Fruit fly (Drosophila melanogaster) whole organism, embryonic: ENCODE results near the gene Send2.

Experiments
- BtbVII ChIP-seq: fragments of 200-800 bp; sonication (Bioruptor generic); optimal IDR thresholded peaks from 3 replicates; lab custom pipeline; 2017; ENCODE audit warnings: missing biosample characterization, mild to moderate bottlenecking, missing genetic modification characterization
- C15 ChIP-seq: fragments of 200-800 bp; sonication (Bioruptor generic); IDR thresholded peaks from 3 replicates; pipeline ENCODE4 v1.3.6; 2022; ENCODE audit warnings: missing biosample characterization, missing genetic modification characterization
- CG1024 ChIP-seq: fragments of 200-800 bp; sonication (Bioruptor generic); IDR thresholded peaks from 2 replicates; pipeline ENCODE4 v1.3.6; 2022; ENCODE audit warnings: missing biosample characterization, missing genetic modification characterization
- CG10431 ChIP-seq: fragments of 200-800 bp; sonication (Bioruptor generic); optimal IDR thresholded peaks from 3 replicates; lab custom pipeline; 2018; ENCODE audit warnings: missing biosample characterization, mild to moderate bottlenecking, missing genetic modification characterization
- CG10654 ChIP-seq: fragments of 200-800 bp; sonication (Bioruptor generic); optimal IDR thresholded peaks from 2 replicates; lab custom pipeline; 2016; ENCODE audit warnings: missing biosample characterization, missing genetic modification characterization
- CG11093 ChIP-seq: fragments of 200-800 bp; sonication (Bioruptor generic); IDR thresholded peaks from 3 replicates; pipeline ENCODE4 v1.3.6; 2022; ENCODE audit warnings: missing biosample characterization, missing genetic modification characterization
- CG11504 ChIP-seq: fragments of 200-800 bp; sonication (Bioruptor generic); optimal IDR thresholded peaks from 3 replicates; lab custom pipeline; 2019; ENCODE audit warnings: missing biosample characterization, mild to moderate bottlenecking, missing genetic modification characterization, moderate library complexity
- CG12769 ChIP-seq: fragments of 200-800 bp; sonication (Bioruptor generic); optimal IDR thresholded peaks from 2 replicates; lab custom pipeline; 2019; ENCODE audit warnings: missing biosample characterization, mild to moderate bottlenecking, missing genetic modification characterization, moderate library complexity
- CG15601 ChIP-seq: fragments of 200-800 bp; sonication (Bioruptor generic); optimal IDR thresholded peaks from 3 replicates; lab custom pipeline; 2019; ENCODE audit warnings: missing biosample characterization, mild to moderate bottlenecking, missing genetic modification characterization, moderate library complexity
- CG1602 ChIP-seq: fragments of 200-800 bp; sonication (Bioruptor generic); optimal IDR thresholded peaks from 3 replicates; lab custom pipeline; 2016; ENCODE audit warnings: missing biosample characterization, missing genetic modification characterization
- CG1603 ChIP-seq: fragments of 200-800 bp; sonication (Bioruptor generic); optimal IDR thresholded peaks from 2 replicates; lab custom pipeline; 2019; ENCODE audit warnings: missing biosample characterization, mild to moderate bottlenecking, missing genetic modification characterization, moderate library complexity
- CG16813 ChIP-seq: fragments of 200-800 bp; sonication (Bioruptor generic); IDR thresholded peaks from 3 replicates; pipeline ENCODE4 v1.3.6; 2022; ENCODE audit warnings: missing biosample characterization, missing genetic modification characterization; ENCODE audit not compliant: partially characterized antibody
- CG17568 ChIP-seq: fragments of 200-800 bp; sonication (Bioruptor generic); optimal IDR thresholded peaks from 2 replicates; lab custom pipeline; 2018; ENCODE audit warnings: missing biosample characterization, mild to moderate bottlenecking, missing genetic modification characterization, moderate library complexity
- CG2129 ChIP-seq: fragments of 200-800 bp; sonication (Bioruptor generic); IDR thresholded peaks from 2 replicates; pipeline ENCODE4 v1.3.6; 2022; ENCODE audit warnings: missing biosample characterization, missing genetic modification characterization; ENCODE audit not compliant: partially characterized antibody
- CG2678 ChIP-seq: fragments of 200-800 bp; sonication (Bioruptor generic); optimal IDR thresholded peaks from 3 replicates; lab custom pipeline; 2019; ENCODE audit warnings: missing biosample characterization, mild to moderate bottlenecking, missing genetic modification characterization, moderate library complexity
- CG2875 ChIP-seq: fragments of 200-800 bp; sonication (Bioruptor generic); optimal IDR thresholded peaks from 2 replicates; lab custom pipeline; 2017; ENCODE audit warnings: missing biosample characterization, mild to moderate bottlenecking, missing genetic modification characterization, missing genetic modification reagents
- CG34376 ChIP-seq: fragments of 200-800 bp; sonication (Bioruptor generic); optimal IDR thresholded peaks from 2 replicates; lab custom pipeline; 2018; ENCODE audit warnings: missing biosample characterization, mild to moderate bottlenecking, missing genetic modification characterization
- CG3726 ChIP-seq: fragments of 200-800 bp; sonication (Bioruptor generic); IDR thresholded peaks from 3 replicates; pipeline ENCODE4, ENCODE4 v1.3.6; 2022; ENCODE audit warnings: missing biosample characterization, missing genetic modification characterization
- CG4360 ChIP-seq: fragments of 200-800 bp; sonication (Bioruptor generic); IDR thresholded peaks from 2 replicates; pipeline ENCODE4 v1.3.6; 2022; ENCODE audit warnings: missing biosample characterization, missing genetic modification characterization
- CG5953 ChIP-seq: fragments of 200-800 bp; sonication (Bioruptor generic); IDR thresholded peaks from 2 replicates; pipeline ENCODE4 v1.3.6; 2022; ENCODE audit warnings: missing biosample characterization, missing genetic modification characterization
- CG7271 ChIP-seq: fragments of 200-800 bp; sonication (Bioruptor generic); optimal IDR thresholded peaks from 2 replicates; lab custom pipeline; 2018; ENCODE audit warnings: missing biosample characterization, mild to moderate bottlenecking, missing genetic modification characterization, moderate library complexity
- CG7357 ChIP-seq: fragments of 200-800 bp; sonication (Bioruptor generic); IDR thresholded peaks from 3 replicates; pipeline ENCODE4 v1.3.6; 2022; ENCODE audit warnings: missing biosample characterization, missing genetic modification characterization
- CG7987 ChIP-seq: fragments of 200-800 bp; sonication (Bioruptor generic); optimal IDR thresholded peaks from 2 replicates; lab custom pipeline; 2018; ENCODE audit warnings: missing biosample characterization, mild to moderate bottlenecking, missing genetic modification characterization, moderate library complexity
- CG8089 ChIP-seq: fragments of 200-800 bp; sonication (Bioruptor generic); optimal IDR thresholded peaks from 3 replicates; lab custom pipeline; 2016; ENCODE audit warnings: missing biosample characterization, missing genetic modification characterization
- CG8290 ChIP-seq, 3 experiments: fragments of 200-800 bp; sonication (Bioruptor generic); optimal IDR thresholded peaks; 2 replicates each; lab custom pipeline; 2016 to 2019; ENCODE audit warnings: missing biosample characterization in 3 of 3, missing genetic modification characterization in 3 of 3, mild to moderate bottlenecking in 2 of 3, moderate library complexity in 1 of 3
- Chrac-16 ChIP-seq: fragments of 200-800 bp; sonication (Bioruptor generic); optimal IDR thresholded peaks from 3 replicates; lab custom pipeline; 2016; ENCODE audit warnings: missing biosample characterization, missing genetic modification characterization
- Dfd ChIP-seq, 2 experiments: fragments of >200 bp; optimal IDR thresholded peaks; 2 replicates each; lab custom pipeline; 2017; ENCODE audit warnings: missing biosample characterization in 2 of 2, missing genetic modification characterization in 2 of 2
- Drgx ChIP-seq: fragments of 200-800 bp; sonication (Bioruptor generic); IDR thresholded peaks from 2 replicates; pipeline ENCODE4 v1.3.6; 2022; ENCODE audit warnings: missing biosample characterization, missing genetic modification characterization
- E2f2 ChIP-seq: fragments of 200-800 bp; sonication (Bioruptor generic); IDR thresholded peaks from 2 replicates; pipeline ENCODE4 v1.3.6; 2022; ENCODE audit warnings: missing biosample characterization, missing genetic modification characterization
- Fer1 ChIP-seq: fragments of 200-800 bp; sonication (Bioruptor generic); optimal IDR thresholded peaks from 2 replicates; lab custom pipeline; 2017; ENCODE audit warnings: missing biosample characterization, mild to moderate bottlenecking, missing genetic modification characterization
- H15 ChIP-seq: fragments of 200-800 bp; sonication (Bioruptor generic); IDR thresholded peaks from 3 replicates; pipeline ENCODE4 v1.3.6; 2022; ENCODE audit warnings: missing biosample characterization, missing genetic modification characterization
- HLHmδ ChIP-seq: fragments of 200-800 bp; sonication (Bioruptor generic); optimal IDR thresholded peaks from 2 replicates; lab custom pipeline; 2018; ENCODE audit warnings: missing biosample characterization, mild to moderate bottlenecking, missing genetic modification characterization, moderate library complexity
- Hmr ChIP-seq: fragments of 200-800 bp; sonication (Bioruptor generic); optimal IDR thresholded peaks from 3 replicates; lab custom pipeline; 2017; ENCODE audit warnings: mild to moderate bottlenecking, missing biosample characterization, missing genetic modification reagents, missing genetic modification characterization
- Meics ChIP-seq: fragments of 200-800 bp; sonication (Bioruptor generic); optimal IDR thresholded peaks from 2 replicates; lab custom pipeline; 2017; ENCODE audit warnings: missing biosample characterization, mild to moderate bottlenecking, missing genetic modification characterization
- br ChIP-seq: fragments of >200 bp; optimal IDR thresholded peaks from 2 replicates; lab custom pipeline; 2017
- caup ChIP-seq: fragments of 200-800 bp; sonication (Bioruptor generic); optimal IDR thresholded peaks from 3 replicates; lab custom pipeline; 2017; ENCODE audit warnings: missing biosample characterization, mild to moderate bottlenecking, missing genetic modification characterization, moderate library complexity; ENCODE audit not compliant: severe bottlenecking
- en ChIP-seq: fragments of 200-800 bp; sonication (Bioruptor generic); optimal IDR thresholded peaks from 2 replicates; lab custom pipeline; 2016; ENCODE audit warnings: missing biosample characterization, missing genetic modification characterization
- fd102C ChIP-seq: fragments of 200-800 bp; sonication (Bioruptor generic); optimal IDR thresholded peaks from 2 replicates; lab custom pipeline; 2018; ENCODE audit warnings: missing biosample characterization, mild to moderate bottlenecking, missing genetic modification characterization, moderate library complexity
- fd64A ChIP-seq: fragments of 200-800 bp; sonication (Bioruptor generic); optimal IDR thresholded peaks from 3 replicates; lab custom pipeline; 2018; ENCODE audit warnings: missing biosample characterization, mild to moderate bottlenecking, missing genetic modification characterization
- fd96Cb ChIP-seq: fragments of 200-800 bp; sonication (Bioruptor generic); optimal IDR thresholded peaks from 2 replicates; lab custom pipeline; 2018; ENCODE audit warnings: missing biosample characterization, mild to moderate bottlenecking, missing genetic modification characterization, moderate library complexity
- gro ChIP-seq: fragments of 200-800 bp; sonication (Bioruptor generic); optimal IDR thresholded peaks from 2 replicates; lab custom pipeline; 2016; ENCODE audit warnings: missing biosample characterization, missing genetic modification characterization
- inv ChIP-seq: fragments of 200-800 bp; sonication (Bioruptor generic); IDR thresholded peaks from 2 replicates; pipeline ENCODE4 v1.3.6; 2022; ENCODE audit warnings: missing biosample characterization, missing genetic modification characterization; ENCODE audit not compliant: partially characterized antibody
- jigr1 ChIP-seq: fragments of 200-800 bp; sonication (Bioruptor generic); IDR thresholded peaks from 3 replicates; pipeline ENCODE4 v1.3.6; 2022; ENCODE audit warnings: missing biosample characterization, missing genetic modification characterization
- lab ChIP-seq: fragments of 200-800 bp; sonication (Bioruptor generic); optimal IDR thresholded peaks from 3 replicates; lab custom pipeline; 2017; ENCODE audit warnings: missing biosample characterization, missing genetic modification characterization, mild to moderate bottlenecking, moderate library complexity, missing genetic modification reagents
- pan ChIP-seq, 4 experiments: fragments of >200 bp in 3 of 4; fragments of 200-800 bp in 1 of 4; sonication (Bioruptor generic) in 1 of 4; optimal IDR thresholded peaks in 3 of 4; IDR thresholded peaks in 1 of 4; 2 replicates each; pipeline versions ENCODE4 v1.3.6 to Lab custom; 2017 to 2022; ENCODE audit warnings: missing biosample characterization in 2 of 4, missing genetic modification characterization in 2 of 4, mixed read lengths in 1 of 4
- pb ChIP-seq: fragments of 200-800 bp; sonication (Bioruptor generic); optimal IDR thresholded peaks from 3 replicates; lab custom pipeline; 2016; ENCODE audit warnings: missing biosample characterization, missing genetic modification characterization
- sens ChIP-seq: fragments of 200-800 bp; sonication (Bioruptor generic); peaks from one replicate; lab custom pipeline; 2016; ENCODE audit warnings: missing biosample characterization, missing genetic modification characterization
- seq ChIP-seq: fragments of 200-800 bp; sonication (Bioruptor generic); IDR thresholded peaks from 2 replicates; pipeline ENCODE4 v1.3.6; 2022; ENCODE audit warnings: missing biosample characterization, missing genetic modification characterization
- sisA ChIP-seq: fragments of 200-800 bp; sonication (Bioruptor generic); IDR thresholded peaks from 2 replicates; pipeline ENCODE4 v1.3.6; 2022; ENCODE audit warnings: missing biosample characterization, missing genetic modification characterization
- vvl ChIP-seq: fragments of 200-800 bp; sonication (Bioruptor generic); IDR thresholded peaks from 2 replicates; pipeline ENCODE4 v1.3.6; 2022; ENCODE audit warnings: missing biosample characterization, missing genetic modification characterization
- zfh2 ChIP-seq: fragments of 200-800 bp; sonication (Bioruptor generic); optimal IDR thresholded peaks from 2 replicates; lab custom pipeline; 2016; ENCODE audit warnings: missing biosample characterization, missing genetic modification characterization

Send2 gene

dm6 chr2L:14395065-14395439 lies 48.6 kb upstream of the Send2 start (continued):
- TF ChIP-seq gro (GFP tag; lab: Kevin White, UChicago) (no peak), fd102C (GFP tag; lab: Kevin White, UChicago) (no peak), CG2129 (GFP tag; lab: Robert Waterston, UW) (no peak), CG7987 (peak; percentile 31), sens (GFP tag; lab: Kevin White, UChicago) (peak; percentile 73), jigr1 (GFP tag; lab: Robert Waterston, UW) (no peak), caup (GFP tag; lab: Kevin White, UChicago) (peak; percentile 31), CG1603 (tag; lab: Kevin White, UChicago) (no peak), Dfd (GFP tag; optimal IDR thresholded peaks at IDR 0.05; lab: Kevin White, UChicago) (no peak), pan (optimal IDR thresholded peaks at IDR 0.05; lab: Kevin White, UChicago) (no peak), pan (GFP tag; optimal IDR thresholded peaks at IDR 0.05 in 1 of 2, IDR thresholded peaks at IDR 0.05 in 1 of 2) (peak in 1 of 2 experiments; percentile 52), CG11093 (GFP tag; lab: Robert Waterston, UW) (peak; percentile 17; the same call in 1 of the 3 replicates), CG1024 (no peak), CG10431 (no peak), seq (GFP tag; lab: Robert Waterston, UW) (no peak), BtbVII (GFP tag; lab: Kevin White, UChicago) (peak; percentile 23), CG10654 (GFP tag; lab: Kevin White, UChicago) (no peak), E2f2 (GFP tag; lab: Robert Waterston, UW) (no peak), br (lab: Kevin White, UChicago) (no peak), CG8290 (GFP tag; optimal IDR thresholded peaks at IDR 0.05; lab: Kevin White, UChicago) (no peak), CG8290 (tag; optimal IDR thresholded peaks at IDR 0.05; lab: Kevin White, UChicago) (peak in 1 of 2 experiments; percentile 66), Drgx (GFP tag; lab: Robert Waterston, UW) (no peak), CG2875 (GFP tag; lab: Kevin White, UChicago) (peak; percentile 30), CG15601 (tag; lab: Kevin White, UChicago) (no peak), vvl (no peak), zfh2 (GFP tag; lab: Kevin White, UChicago) (no peak), CG7271 (no peak), CG5953 (GFP tag; lab: Robert Waterston, UW) (no peak), H15 (GFP tag; lab: Robert Waterston, UW) (no peak), fd96Cb (tag; lab: Kevin White, UChicago) (no peak), Hmr (GFP tag; lab: Kevin White, UChicago) (peak; percentile 21), CG1602 (GFP tag; lab: Kevin White, UChicago) (no peak), en (no peak), Chrac-16 (GFP tag; lab: Kevin White, UChicago) (no peak), Meics (GFP tag; lab: Kevin White, UChicago) (peak; percentile 9), Fer1 (GFP tag; lab: Kevin White, UChicago) (peak; percentile 4), CG34376 (GFP tag; lab: Kevin White, UChicago) (no peak), CG7357 (no peak), fd64A (GFP tag; lab: Kevin White, UChicago) (no peak), CG11504 (tag; lab: Kevin White, UChicago) (no peak), CG17568 (GFP tag; lab: Kevin White, UChicago) (no peak), CG16813 (no peak), lab (peak; percentile 56), HLHmδ (GFP tag; lab: Kevin White, UChicago) (no peak), inv (GFP tag; lab: Robert Waterston, UW) (no peak), C15 (GFP tag; lab: Robert Waterston, UW) (no peak), CG8089 (GFP tag; lab: Kevin White, UChicago) (no peak), CG3726 (GFP tag; lab: Robert Waterston, UW) (no peak), CG12769 (tag; lab: Kevin White, UChicago) (peak; percentile 26), CG2678 (tag; lab: Kevin White, UChicago) (peak; percentile 30), pb (GFP tag; lab: Kevin White, UChicago) (no peak), sisA (GFP tag; lab: Robert Waterston, UW) (no peak), CG4360 (GFP tag; lab: Robert Waterston, UW) (no peak)
